ENCODE assay signal across 5 fruit fly cellular contexts in the genomic region with DNA sequence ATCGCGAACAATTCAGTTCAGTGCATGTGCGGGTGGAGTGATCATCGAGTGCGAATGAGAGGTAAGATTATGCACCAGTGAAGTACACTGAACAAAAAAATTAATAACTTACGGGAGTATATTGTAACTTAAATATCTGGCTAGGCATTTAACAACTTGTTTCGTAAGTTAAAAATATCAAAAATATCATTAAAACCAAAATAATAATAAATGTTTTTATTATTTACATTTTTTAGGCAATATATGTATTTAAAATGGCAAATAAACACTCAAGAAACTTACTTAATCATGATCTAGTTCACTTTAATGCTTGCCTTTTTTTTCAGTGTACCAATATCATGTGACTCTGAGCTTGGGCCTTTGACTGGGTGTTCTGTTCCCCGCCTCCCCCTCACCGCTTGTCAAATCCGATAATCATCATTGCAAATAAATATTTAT.
TF ChIP-seq lines count a peak whose summit lies in the region.

No protein-coding gene starts in this region.

TF ChIP-seq in whole organism, adult, 20 proteins besides CTCF, POLR2A, EP300 and RAD21 (continued from another document):
- TF ChIP-seq Hr96 (GFP tag; optimal IDR thresholded peaks at IDR 0.05; lab: Kevin White, UChicago) = no peak
- no peak for TF ChIP-seq ovo (GFP tag; optimal IDR thresholded peaks at IDR 0.05; lab: Kevin White, UChicago)
- peak; percentile 75 for TF ChIP-seq CG7045 (GFP tag; optimal IDR thresholded peaks at IDR 0.05; lab: Kevin White, UChicago)

TF ChIP-seq in whole organism, embryonic, 481 proteins besides CTCF, POLR2A, EP300 and RAD21 (continued from another document and continues in another):
- TF ChIP-seq CG5953 (GFP tag; IDR thresholded peaks at IDR 0.05; lab: Robert Waterston, UW) (no peak), croc (GFP tag; conservative IDR thresholded peaks at IDR 0.05; lab: Robert Waterston, UW) (peak; percentile 38), zen2 (GFP tag; IDR thresholded peaks at IDR 0.05; lab: Robert Waterston, UW; ENCODE audit: partially characterized antibody) (no peak), Med (GFP tag; lab: Kevin White, UChicago) (peak; percentile 70), tgo (GFP tag; IDR thresholded peaks at IDR 0.05; lab: Robert Waterston, UW) (peak; percentile 50; the same call in 2 of the 3 replicates), CG13424 (tag; optimal IDR thresholded peaks at IDR 0.05; lab: Kevin White, UChicago) (peak; percentile 43), zfh2 (GFP tag; optimal IDR thresholded peaks at IDR 0.05; lab: Kevin White, UChicago) (no peak), Usf (GFP tag; optimal IDR thresholded peaks at IDR 0.05; lab: Kevin White, UChicago) (peak; percentile 7), HLH3B (GFP tag; IDR thresholded peaks at IDR 0.05; lab: Robert Waterston, UW) (0 out of 2 replicates have a peak, but pooled peaks have one; percentile 6), CG33213 (GFP tag; optimal IDR thresholded peaks at IDR 0.05; lab: Kevin White, UChicago) (no peak), Ssrp (tag; optimal IDR thresholded peaks at IDR 0.05; lab: Kevin White, UChicago) (peak; percentile 55), Eip74EF (GFP tag; optimal IDR thresholded peaks at IDR 0.05; lab: Kevin White, UChicago) (peak in 1 of 2 experiments; percentile 30), Hey (tag; optimal IDR thresholded peaks at IDR 0.05; lab: Kevin White, UChicago) (no peak), nmo (GFP tag; optimal IDR thresholded peaks at IDR 0.05; lab: Kevin White, UChicago) (peak; percentile 70), bsh (GFP tag; optimal IDR thresholded peaks at IDR 0.05; lab: Kevin White, UChicago) (peak in 1 of 2 experiments; percentile 61), pfk (GFP tag; optimal IDR thresholded peaks at IDR 0.05; lab: Kevin White, UChicago) (no peak), salm (tag; optimal IDR thresholded peaks at IDR 0.05; lab: Kevin White, UChicago) (no peak), CG8944 (GFP tag; optimal IDR thresholded peaks at IDR 0.05; lab: Kevin White, UChicago) (no peak), zfh1 (GFP tag; IDR thresholded peaks at IDR 0.05; lab: Robert Waterston, UW) (no peak), Pdp1 (GFP tag; optimal IDR thresholded peaks at IDR 0.05; lab: Kevin White, UChicago) (no peak), lab (GFP tag; optimal IDR thresholded peaks at IDR 0.05; lab: Kevin White, UChicago) (peak; percentile 29), dpn (GFP tag; optimal IDR thresholded peaks at IDR 0.05; lab: Kevin White, UChicago) (peak in 1 of 2 experiments; percentile 3), CG9215 (GFP tag; IDR thresholded peaks at IDR 0.05; lab: Robert Waterston, UW) (no peak), CG2678 (tag; optimal IDR thresholded peaks at IDR 0.05; lab: Kevin White, UChicago) (peak; percentile 60), Atf6 (GFP tag; IDR thresholded peaks at IDR 0.05; lab: Robert Waterston, UW) (no peak; the same call in 1 of the 2 replicates), CG12769 (tag; optimal IDR thresholded peaks at IDR 0.05; lab: Kevin White, UChicago) (no peak), Sox100B (GFP tag; optimal IDR thresholded peaks at IDR 0.05; lab: Kevin White, UChicago) (peak; percentile 61), CG10431 (GFP tag; optimal IDR thresholded peaks at IDR 0.05; lab: Kevin White, UChicago) (no peak), CG17359 (tag; optimal IDR thresholded peaks at IDR 0.05; lab: Kevin White, UChicago) (peak; percentile 44), CG12659 (GFP tag; optimal IDR thresholded peaks at IDR 0.05; lab: Kevin White, UChicago) (peak; percentile 18)

TF ChIP-seq in whole organism, prepupa, 60 proteins besides CTCF, POLR2A, EP300 and RAD21 (continued from another document and continues in another):
- TF ChIP-seq ss (GFP tag; optimal IDR thresholded peaks at IDR 0.05; lab: Kevin White, UChicago) = peak; percentile 9 to 71
- TF ChIP-seq fd85E (GFP tag; optimal IDR thresholded peaks at IDR 0.05; lab: Kevin White, UChicago) = no peak
- peak; percentile 27 for TF ChIP-seq CG11762 (GFP tag; optimal IDR thresholded peaks at IDR 0.05; lab: Kevin White, UChicago; ENCODE audit: insufficient read depth)
- TF ChIP-seq Hr38 (GFP tag; optimal IDR thresholded peaks at IDR 0.05; lab: Kevin White, UChicago) = no peak
- TF ChIP-seq cyc (GFP tag; optimal IDR thresholded peaks at IDR 0.05; lab: Kevin White, UChicago) = peak; percentile 38
- peak; percentile 31 for TF ChIP-seq CG6276 (GFP tag; optimal IDR thresholded peaks at IDR 0.05; lab: Kevin White, UChicago)
- TF ChIP-seq Sox102F (GFP tag; optimal IDR thresholded peaks at IDR 0.05; lab: Kevin White, UChicago) = peak; percentile 10
- TF ChIP-seq Eip78C (GFP tag; lab: Kevin White, UChicago) = peak; percentile 78
- TF ChIP-seq Eip93F (GFP tag; optimal IDR thresholded peaks at IDR 0.05; lab: Kevin White, UChicago) = no peak
- TF ChIP-seq salr (GFP tag; optimal IDR thresholded peaks at IDR 0.05; lab: Kevin White, UChicago) = peak; percentile 9 to 31
- no peak for TF ChIP-seq vri (GFP tag; optimal IDR thresholded peaks at IDR 0.05; lab: Kevin White, UChicago)
- TF ChIP-seq pdm3 (GFP tag; optimal IDR thresholded peaks at IDR 0.05; lab: Kevin White, UChicago) = peak; percentile 27
- peak; percentile 4 for TF ChIP-seq CG16779 (tag; optimal IDR thresholded peaks at IDR 0.05; lab: Kevin White, UChicago)
- peak; percentile 50; the same call in 2 of the 3 replicates for TF ChIP-seq CG6163 (GFP tag; IDR thresholded peaks at IDR 0.05; lab: Robert Waterston, UW)
- TF ChIP-seq CG6808 (GFP tag; optimal IDR thresholded peaks at IDR 0.05; lab: Kevin White, UChicago) = peak; percentile 51
- peak; percentile 68; the same call in 2 of the 3 replicates for TF ChIP-seq CG8119 (GFP tag; IDR thresholded peaks at IDR 0.05; lab: Robert Waterston, UW)
- TF ChIP-seq CG3919 (GFP tag; optimal IDR thresholded peaks at IDR 0.05; lab: Kevin White, UChicago) = peak; percentile 65
- TF ChIP-seq svp (GFP tag; lab: Kevin White, UChicago) = peak; percentile 93
- TF ChIP-seq Smox (GFP tag; optimal IDR thresholded peaks at IDR 0.05; lab: Kevin White, UChicago) = peak; percentile 41
- peak; percentile 44; the same call in 1 of the 2 replicates for TF ChIP-seq Gug (GFP tag; IDR thresholded peaks at IDR 0.05; lab: Robert Waterston, UW)
- TF ChIP-seq Sox14 (GFP tag; optimal IDR thresholded peaks at IDR 0.05; lab: Kevin White, UChicago) = peak; percentile 16
- peak; percentile 43 for TF ChIP-seq Sox15 (GFP tag; optimal IDR thresholded peaks at IDR 0.05; lab: Kevin White, UChicago)
- TF ChIP-seq dac (GFP tag; optimal IDR thresholded peaks at IDR 0.05; lab: Kevin White, UChicago) = no peak
- peak; percentile 44 for TF ChIP-seq Hr39 (GFP tag; optimal IDR thresholded peaks at IDR 0.05; lab: Kevin White, UChicago)
- no peak for TF ChIP-seq CG1621 (tag; optimal IDR thresholded peaks at IDR 0.05; lab: Kevin White, UChicago)
- TF ChIP-seq CG3032 (tag; optimal IDR thresholded peaks at IDR 0.05; lab: Kevin White, UChicago) = peak; percentile 47
- TF ChIP-seq Blimp-1 (GFP tag; optimal IDR thresholded peaks at IDR 0.05; lab: Kevin White, UChicago) = peak; percentile 46
- TF ChIP-seq Ets96B (tag; optimal IDR thresholded peaks at IDR 0.05; lab: Kevin White, UChicago) = peak; percentile 36
- TF ChIP-seq Eip75B (GFP tag; optimal IDR thresholded peaks at IDR 0.05; lab: Kevin White, UChicago) = peak; percentile 31
- TF ChIP-seq Met (GFP tag; optimal IDR thresholded peaks at IDR 0.05; lab: Kevin White, UChicago) = peak; percentile 48
- peak; percentile 12 for TF ChIP-seq fd59A (GFP tag; optimal IDR thresholded peaks at IDR 0.05; lab: Kevin White, UChicago)
- TF ChIP-seq fkh (GFP tag; optimal IDR thresholded peaks at IDR 0.05; lab: Kevin White, UChicago) = no peak

TF ChIP-seq in whole organism, pupa, 21 proteins besides CTCF, POLR2A, EP300 and RAD21 (continued from another document):
- TF ChIP-seq fd96Ca (GFP tag; IDR thresholded peaks at IDR 0.05; lab: Robert Waterston, UW) = no peak
TF ChIP-seq in whole organism, pupa: peak in this region for 13.

TF ChIP-seq in whole organism, wandering third instar larva, 38 proteins besides CTCF, POLR2A, EP300 and RAD21 (continued from another document):
- TF ChIP-seq dsf (GFP tag; optimal IDR thresholded peaks at IDR 0.05; lab: Kevin White, UChicago; ENCODE audit: borderline replicate concordance) (no peak), Hr83 (GFP tag; optimal IDR thresholded peaks at IDR 0.05; lab: Kevin White, UChicago; ENCODE audit: poor library complexity, severe bottlenecking) (no peak), Hnf4 (GFP tag; optimal IDR thresholded peaks at IDR 0.05; lab: Kevin White, UChicago) (peak; percentile 5), Myc (optimal IDR thresholded peaks at IDR 0.05; lab: Kevin White, UChicago) (no peak), ey (GFP tag; optimal IDR thresholded peaks at IDR 0.05; lab: Kevin White, UChicago) (no peak), Dfd (GFP tag; optimal IDR thresholded peaks at IDR 0.05; lab: Kevin White, UChicago) (no peak), Jra (GFP tag; optimal IDR thresholded peaks at IDR 0.05; lab: Kevin White, UChicago) (no peak), CG32264 (GFP tag; optimal IDR thresholded peaks at IDR 0.05; lab: Kevin White, UChicago) (no peak), foxo (GFP tag; optimal IDR thresholded peaks at IDR 0.05; lab: Kevin White, UChicago) (peak in 1 of 2 experiments; percentile 62), tai (GFP tag; optimal IDR thresholded peaks at IDR 0.05; lab: Kevin White, UChicago) (no peak), Hr78 (GFP tag; optimal IDR thresholded peaks at IDR 0.05; lab: Kevin White, UChicago) (no peak), psq (GFP tag; optimal IDR thresholded peaks at IDR 0.05; lab: Kevin White, UChicago) (peak; percentile 63), dl (GFP tag; optimal IDR thresholded peaks at IDR 0.05; lab: Kevin White, UChicago; ENCODE audit: insufficient read depth in 1 of 2, partially characterized antibody in 2 of 2) (no peak), Sp1 (GFP tag; optimal IDR thresholded peaks at IDR 0.05; lab: Kevin White, UChicago) (peak; percentile 75), br (GFP tag; optimal IDR thresholded peaks at IDR 0.05; lab: Kevin White, UChicago) (no peak), Mio (GFP tag; optimal IDR thresholded peaks at IDR 0.05; lab: Kevin White, UChicago) (no peak)
